Fruit fly (Drosophila melanogaster) whole organism, embryonic: ENCODE measurements around the gene CG43321.

Experiments used
- Adf1 ChIP-seq: fragments of 200-800 bp; sonication (Bioruptor generic); IDR thresholded peaks from 2 replicates; pipeline ENCODE4 v1.3.6; 2022; ENCODE audit warnings: missing biosample characterization, missing genetic modification characterization
- Atf-2 ChIP-seq: fragments of 200-800 bp; sonication (Bioruptor generic); optimal IDR thresholded peaks from 2 replicates; lab custom pipeline; 2016; ENCODE audit warnings: missing biosample characterization, missing genetic modification characterization
- B-H1 ChIP-seq: fragments of 200-800 bp; sonication (Bioruptor generic); IDR thresholded peaks from 3 replicates; pipeline ENCODE4 v1.3.6; 2022; ENCODE audit warnings: missing biosample characterization, missing genetic modification characterization
- CG10267 ChIP-seq: fragments of 200-800 bp; sonication (Bioruptor generic); optimal IDR thresholded peaks from 2 replicates; lab custom pipeline; 2018; ENCODE audit warnings: missing biosample characterization, mild to moderate bottlenecking, missing genetic modification characterization, moderate library complexity
- CG10543 ChIP-seq: fragments of 200-800 bp; sonication (Bioruptor generic); optimal IDR thresholded peaks from 3 replicates; lab custom pipeline; 2017; ENCODE audit warnings: missing biosample characterization, mild to moderate bottlenecking, missing genetic modification characterization, moderate library complexity
- CG10979 ChIP-seq: fragments of 200-800 bp; sonication (Bioruptor generic); optimal IDR thresholded peaks from 2 replicates; lab custom pipeline; 2018; ENCODE audit warnings: missing biosample characterization, mild to moderate bottlenecking, missing genetic modification characterization, moderate library complexity
- CG11560 ChIP-seq: fragments of 200-800 bp; sonication (Bioruptor generic); IDR thresholded peaks from 3 replicates; pipeline ENCODE4 v1.3.6; 2022; ENCODE audit warnings: missing biosample characterization, missing genetic modification characterization
- CG12744 ChIP-seq: fragments of 200-800 bp; sonication (Bioruptor generic); optimal IDR thresholded peaks from 2 replicates; lab custom pipeline; 2016; ENCODE audit warnings: missing biosample characterization, missing genetic modification characterization
- CG14965 ChIP-seq: fragments of 200-800 bp; sonication (Bioruptor generic); optimal IDR thresholded peaks from 2 replicates; lab custom pipeline; 2016; ENCODE audit warnings: missing biosample characterization, missing genetic modification characterization, borderline replicate concordance
- CG15073 ChIP-seq: fragments of 200-800 bp; sonication (Bioruptor generic); optimal IDR thresholded peaks from 2 replicates; lab custom pipeline; 2016; ENCODE audit warnings: missing biosample characterization, missing genetic modification characterization
- CG15514 ChIP-seq: fragments of 200-800 bp; sonication (Bioruptor generic); optimal IDR thresholded peaks from 3 replicates; lab custom pipeline; 2017; ENCODE audit warnings: missing biosample characterization, missing genetic modification characterization, mild to moderate bottlenecking, moderate library complexity, missing genetic modification reagents
- CG17186 ChIP-seq: fragments of 200-800 bp; sonication (Bioruptor generic); optimal IDR thresholded peaks from 3 replicates; lab custom pipeline; 2017; ENCODE audit warnings: missing biosample characterization, missing genetic modification reagents, missing genetic modification characterization
- CG2889 ChIP-seq: fragments of 200-800 bp; sonication (Bioruptor generic); IDR thresholded peaks from 3 replicates; pipeline ENCODE4 v1.3.6; 2022; ENCODE audit warnings: missing biosample characterization, missing genetic modification characterization
- CG34376 ChIP-seq: fragments of 200-800 bp; sonication (Bioruptor generic); optimal IDR thresholded peaks from 2 replicates; lab custom pipeline; 2018; ENCODE audit warnings: missing biosample characterization, mild to moderate bottlenecking, missing genetic modification characterization
- CG4360 ChIP-seq: fragments of 200-800 bp; sonication (Bioruptor generic); IDR thresholded peaks from 2 replicates; pipeline ENCODE4 v1.3.6; 2022; ENCODE audit warnings: missing biosample characterization, missing genetic modification characterization
- CG4404 ChIP-seq: fragments of 200-800 bp; sonication (Bioruptor generic); IDR thresholded peaks from 2 replicates; pipeline ENCODE4 v1.3.6; 2022; ENCODE audit warnings: missing biosample characterization, missing genetic modification characterization
- CG7357 ChIP-seq: fragments of 200-800 bp; sonication (Bioruptor generic); IDR thresholded peaks from 3 replicates; pipeline ENCODE4 v1.3.6; 2022; ENCODE audit warnings: missing biosample characterization, missing genetic modification characterization
- CG7963 ChIP-seq: fragments of 200-800 bp; sonication (Bioruptor generic); IDR thresholded peaks from 3 replicates; pipeline ENCODE4 v1.3.6; 2022; ENCODE audit warnings: missing biosample characterization, missing genetic modification characterization; ENCODE audit not compliant: partially characterized antibody
- CG7987 ChIP-seq: fragments of 200-800 bp; sonication (Bioruptor generic); optimal IDR thresholded peaks from 2 replicates; lab custom pipeline; 2018; ENCODE audit warnings: missing biosample characterization, mild to moderate bottlenecking, missing genetic modification characterization, moderate library complexity
- CG9437 ChIP-seq: fragments of 200-800 bp; sonication (Bioruptor generic); optimal IDR thresholded peaks from 2 replicates; lab custom pipeline; 2018; ENCODE audit warnings: missing biosample characterization, mild to moderate bottlenecking, missing genetic modification characterization
- CG9797 ChIP-seq: fragments of 200-800 bp; sonication (Bioruptor generic); optimal IDR thresholded peaks from 3 replicates; lab custom pipeline; 2018; ENCODE audit warnings: missing biosample characterization, mild to moderate bottlenecking, missing genetic modification characterization
- Dip3 ChIP-seq: fragments of 200-800 bp; sonication (Bioruptor generic); optimal IDR thresholded peaks from 3 replicates; lab custom pipeline; 2016; ENCODE audit warnings: missing biosample characterization, missing genetic modification characterization
- ERR ChIP-seq: fragments of 200-800 bp; sonication (Bioruptor generic); optimal IDR thresholded peaks from 2 replicates; lab custom pipeline; 2016; ENCODE audit warnings: missing biosample characterization, missing genetic modification characterization
- HmgZ ChIP-seq: fragments of 200-800 bp; sonication (Bioruptor generic); optimal IDR thresholded peaks from 2 replicates; lab custom pipeline; 2018; ENCODE audit warnings: missing biosample characterization, mild to moderate bottlenecking, missing genetic modification characterization
- Jarid2 ChIP-seq: fragments of 200-800 bp; sonication (Bioruptor generic); optimal IDR thresholded peaks from 3 replicates; lab custom pipeline; 2017; ENCODE audit warnings: mild to moderate bottlenecking, missing biosample characterization, missing genetic modification reagents, missing genetic modification characterization
- Nf-YB ChIP-seq: fragments of 200-800 bp; sonication (Bioruptor generic); optimal IDR thresholded peaks from 3 replicates; lab custom pipeline; 2019; ENCODE audit warnings: missing biosample characterization, mild to moderate bottlenecking, missing genetic modification characterization, moderate library complexity
- Poxn ChIP-seq: fragments of 200-800 bp; sonication (Bioruptor generic); IDR thresholded peaks from 2 replicates; pipeline ENCODE4 v1.3.6; 2022; ENCODE audit warnings: missing biosample characterization, missing genetic modification characterization
- cas ChIP-seq: fragments of 200-800 bp; sonication (Bioruptor generic); IDR thresholded peaks from 2 replicates; pipeline ENCODE4 v1.3.6; 2022; ENCODE audit warnings: missing biosample characterization, missing genetic modification characterization
- emc ChIP-seq: fragments of 200-800 bp; sonication (Bioruptor generic); optimal IDR thresholded peaks from 2 replicates; lab custom pipeline; 2016; ENCODE audit warnings: missing biosample characterization, missing genetic modification characterization
- ems ChIP-seq: fragments of 200-800 bp; sonication (Bioruptor generic); optimal IDR thresholded peaks from 3 replicates; lab custom pipeline; 2016; ENCODE audit warnings: missing biosample characterization, missing genetic modification characterization
- en ChIP-seq: fragments of 200-800 bp; sonication (Bioruptor generic); optimal IDR thresholded peaks from 2 replicates; lab custom pipeline; 2016; ENCODE audit warnings: missing biosample characterization, missing genetic modification characterization
- fd102C ChIP-seq: fragments of 200-800 bp; sonication (Bioruptor generic); optimal IDR thresholded peaks from 2 replicates; lab custom pipeline; 2018; ENCODE audit warnings: missing biosample characterization, mild to moderate bottlenecking, missing genetic modification characterization, moderate library complexity
- hb ChIP-seq: fragments of 200-800 bp; sonication (Bioruptor generic); IDR thresholded peaks from 3 replicates; pipeline ENCODE4 v1.3.6; 2022; ENCODE audit warnings: missing biosample characterization, missing genetic modification characterization; ENCODE audit not compliant: partially characterized antibody
- ken ChIP-seq: fragments of 200-800 bp; sonication (Bioruptor generic); IDR thresholded peaks from 3 replicates; pipeline ENCODE4 v1.3.6; 2022; ENCODE audit warnings: missing biosample characterization, missing genetic modification characterization
- mirr ChIP-seq: fragments of 200-800 bp; sonication (Bioruptor generic); optimal IDR thresholded peaks from 3 replicates; lab custom pipeline; 2018; ENCODE audit warnings: missing biosample characterization, mild to moderate bottlenecking, missing genetic modification characterization
- nmo ChIP-seq: fragments of 200-800 bp; sonication (Bioruptor generic); optimal IDR thresholded peaks from 2 replicates; lab custom pipeline; 2018; ENCODE audit warnings: missing biosample characterization, mild to moderate bottlenecking, missing genetic modification characterization, moderate library complexity
- org-1 ChIP-seq: fragments of 200-800 bp; sonication (Bioruptor generic); optimal IDR thresholded peaks from 2 replicates; lab custom pipeline; 2017; ENCODE audit warnings: missing biosample characterization, missing genetic modification characterization
- p53 ChIP-seq: fragments of 200-800 bp; sonication (Bioruptor generic); optimal IDR thresholded peaks from 2 replicates; lab custom pipeline; 2016; ENCODE audit warnings: missing biosample characterization, missing genetic modification characterization
- pho ChIP-seq: fragments of 200-800 bp; sonication (Bioruptor generic); optimal IDR thresholded peaks from 2 replicates; lab custom pipeline; 2016; ENCODE audit warnings: missing biosample characterization, missing genetic modification characterization
- pzg ChIP-seq: fragments of 200-800 bp; sonication (Bioruptor generic); optimal IDR thresholded peaks from 3 replicates; lab custom pipeline; 2018; ENCODE audit warnings: missing biosample characterization, mild to moderate bottlenecking, missing genetic modification characterization, moderate library complexity
- repo ChIP-seq: fragments of 200-800 bp; sonication (Bioruptor generic); optimal IDR thresholded peaks from 2 replicates; lab custom pipeline; 2016; ENCODE audit warnings: missing biosample characterization, missing genetic modification characterization
- sc ChIP-seq, 3 experiments: fragments of >200 bp in 2 of 3; fragments of 200-800 bp in 1 of 3; sonication (Bioruptor generic) in 1 of 3; optimal IDR thresholded peaks; 2 replicates in 2 of 3; 3 replicates in 1 of 3; lab custom pipeline; 2017; ENCODE audit warnings: mild to moderate bottlenecking in 1 of 3, missing biosample characterization in 1 of 3, missing genetic modification characterization in 1 of 3, missing genetic modification reagents in 1 of 3
- sim ChIP-seq: fragments of 200-800 bp; sonication (Bioruptor generic); IDR thresholded peaks from 2 replicates; pipeline ENCODE4 v1.3.6; 2022; ENCODE audit warnings: missing biosample characterization, missing genetic modification characterization
- sqz ChIP-seq: fragments of 200-800 bp; sonication (Bioruptor generic); optimal IDR thresholded peaks from 3 replicates; lab custom pipeline; 2018; ENCODE audit warnings: missing biosample characterization, mild to moderate bottlenecking, missing genetic modification characterization
- sr ChIP-seq: fragments of 200-800 bp; sonication (Bioruptor generic); IDR thresholded peaks from 3 replicates; pipeline ENCODE4 v1.3.6; 2022; ENCODE audit warnings: missing biosample characterization, missing genetic modification characterization
- tgo ChIP-seq: fragments of 200-800 bp; sonication (Bioruptor generic); IDR thresholded peaks from 3 replicates; pipeline ENCODE4 v1.3.6; 2022; ENCODE audit warnings: missing biosample characterization, missing genetic modification characterization
- usp ChIP-seq: fragments of >200 bp; optimal IDR thresholded peaks from 2 replicates; lab custom pipeline; 2017; ENCODE audit warnings: missing biosample characterization, missing genetic modification characterization
- vvl ChIP-seq: fragments of 200-800 bp; sonication (Bioruptor generic); IDR thresholded peaks from 2 replicates; pipeline ENCODE4 v1.3.6; 2022; ENCODE audit warnings: missing biosample characterization, missing genetic modification characterization
- wor ChIP-seq: fragments of 200-800 bp; sonication (Bioruptor generic); IDR thresholded peaks from 2 replicates; pipeline ENCODE4 v1.3.6; 2022; ENCODE audit warnings: missing biosample characterization, missing genetic modification characterization
- zfh1 ChIP-seq: fragments of 200-800 bp; sonication (Bioruptor generic); IDR thresholded peaks from 3 replicates; pipeline ENCODE4 v1.3.6; 2022; ENCODE audit warnings: missing biosample characterization, missing genetic modification characterization
- zfh2 ChIP-seq: fragments of 200-800 bp; sonication (Bioruptor generic); optimal IDR thresholded peaks from 2 replicates; lab custom pipeline; 2016; ENCODE audit warnings: missing biosample characterization, missing genetic modification characterization

CG43321 gene

dm6 chr2L:6968013-6968517 is 44.0 kb upstream of the CG43321 start (continued):
- no peak for TF ChIP-seq CG7357 (GFP tag; lab: Robert Waterston, UW)
- TF ChIP-seq sim (GFP tag; lab: Robert Waterston, UW) = no peak
- TF ChIP-seq CG15073 (GFP tag; lab: Kevin White, UChicago) = no peak
- TF ChIP-seq ERR (GFP tag; lab: Kevin White, UChicago) = peak; percentile 54
- TF ChIP-seq sc (optimal IDR thresholded peaks at IDR 0.05; lab: Kevin White, UChicago) = no peak
- no peak for TF ChIP-seq sc (GFP tag; optimal IDR thresholded peaks at IDR 0.05; lab: Kevin White, UChicago)
- no peak; the same call in 2 of the 3 replicates for TF ChIP-seq ken (GFP tag; lab: Robert Waterston, UW)
- no peak; the same call in 2 of the 3 replicates for TF ChIP-seq B-H1
- TF ChIP-seq org-1 (GFP tag; lab: Kevin White, UChicago) = no peak
- no peak for TF ChIP-seq sr (GFP tag; lab: Robert Waterston, UW)
- peak; percentile 31; the same call in 1 of the 3 replicates for TF ChIP-seq tgo
- peak; percentile 63; the same call in 2 of the 3 replicates for TF ChIP-seq CG7963 (GFP tag; lab: Robert Waterston, UW)
- peak; percentile 29 for TF ChIP-seq pho (GFP tag; lab: Kevin White, UChicago)
- TF ChIP-seq fd102C = no peak
- peak; percentile 60 for TF ChIP-seq CG9437 (GFP tag; lab: Kevin White, UChicago)
- TF ChIP-seq zfh1 (GFP tag; lab: Robert Waterston, UW) = peak; percentile 51; the same call in 1 of the 3 replicates
- peak; percentile 93 for TF ChIP-seq CG2889 (GFP tag; lab: Robert Waterston, UW)
- TF ChIP-seq nmo (GFP tag; lab: Kevin White, UChicago) = peak; percentile 32
- no peak for TF ChIP-seq Adf1 (GFP tag; lab: Robert Waterston, UW)
- no peak for TF ChIP-seq CG11560 (tag; lab: Robert Waterston, UW)
- TF ChIP-seq vvl (GFP tag; lab: Robert Waterston, UW) = peak; percentile 77
- TF ChIP-seq p53 (GFP tag; lab: Kevin White, UChicago) = peak; percentile 13
- TF ChIP-seq CG4404 = no peak
- TF ChIP-seq CG10543 (GFP tag; lab: Kevin White, UChicago) = no peak
- TF ChIP-seq Nf-YB (GFP tag; lab: Kevin White, UChicago) = peak; percentile 6
- no peak for TF ChIP-seq wor (GFP tag; lab: Robert Waterston, UW)
- TF ChIP-seq repo = peak; percentile 23
- peak; percentile 53 for TF ChIP-seq CG10979 (tag; lab: Kevin White, UChicago)
- no peak for TF ChIP-seq CG12744 (GFP tag; lab: Kevin White, UChicago)
- TF ChIP-seq Poxn (GFP tag; lab: Robert Waterston, UW) = no peak
- TF ChIP-seq mirr (GFP tag; lab: Kevin White, UChicago) = no peak
- no peak for TF ChIP-seq CG14965 (GFP tag; lab: Kevin White, UChicago)
- no peak for TF ChIP-seq emc (GFP tag; lab: Kevin White, UChicago)
- no peak for TF ChIP-seq Jarid2 (GFP tag; lab: Kevin White, UChicago)
- no peak for TF ChIP-seq cas
- peak; percentile 38 for TF ChIP-seq Atf-2 (GFP tag; lab: Kevin White, UChicago)
- TF ChIP-seq CG9797 (GFP tag; lab: Kevin White, UChicago) = no peak
- TF ChIP-seq CG10267 (tag; lab: Kevin White, UChicago) = peak; percentile 26
- TF ChIP-seq hb (GFP tag; lab: Robert Waterston, UW) = peak; percentile 25; the same call in 2 of the 3 replicates
- TF ChIP-seq en (GFP tag; lab: Kevin White, UChicago) = peak; percentile 55
- peak; percentile 46 for TF ChIP-seq pzg (GFP tag; lab: Kevin White, UChicago)
- no peak for TF ChIP-seq CG17186 (GFP tag; lab: Kevin White, UChicago)
- no peak for TF ChIP-seq CG7987
- no peak for TF ChIP-seq sqz (GFP tag; lab: Kevin White, UChicago)
- peak; percentile 53 for TF ChIP-seq HmgZ (tag; lab: Kevin White, UChicago)
- TF ChIP-seq zfh2 (GFP tag; lab: Kevin White, UChicago) = peak; percentile 45
- peak; percentile 41 for TF ChIP-seq CG34376
- TF ChIP-seq CG4360 = no peak
- TF ChIP-seq usp (GFP tag; lab: Kevin White, UChicago) = no peak
- TF ChIP-seq ems (GFP tag; lab: Kevin White, UChicago) = peak; percentile 35
- TF ChIP-seq Dip3 (GFP tag; lab: Kevin White, UChicago) = no peak
- peak; percentile 4 for TF ChIP-seq CG15514 (GFP tag; lab: Kevin White, UChicago)
